Worm (Caenorhabditis elegans) whole organism, late embryonic: ENCODE data around the gene uso-1.

Experiments used
- ahr-1 ChIP-seq: sonication (generic microtip); optimal IDR thresholded peaks from 2 replicates; lab custom pipeline; 2016; ENCODE audit warnings: missing genetic modification characterization, missing compliant biosample characterization
- ceh-18 ChIP-seq: sonication (generic microtip); optimal IDR thresholded peaks from 2 replicates; lab custom pipeline; 2016; ENCODE audit warnings: missing genetic modification characterization, missing compliant biosample characterization
- hlh-30 ChIP-seq: sonication (generic microtip); optimal IDR thresholded peaks from 2 replicates; lab custom pipeline; 2017; ENCODE audit warnings: antibody characterized with exemption, missing genetic modification characterization, missing compliant biosample characterization; ENCODE audit not compliant: insufficient read depth
- nhr-232 ChIP-seq: sonication (generic microtip); optimal IDR thresholded peaks from 2 replicates; lab custom pipeline; 2016; ENCODE audit warnings: missing genetic modification characterization, missing compliant biosample characterization

ce11 chrIV:13493719-13494118 is 39.1 kb upstream of the uso-1 start:
- TF ChIP-seq ahr-1 (tag; lab: Kevin White, UChicago) (no peak), nhr-232 (tag; lab: Kevin White, UChicago) (no peak), hlh-30 (tag; lab: Kevin White, UChicago) (no peak), ceh-18 (no peak)
